Fruit fly (Drosophila melanogaster) whole organism, embryonic: Measurements from ENCODE around the gene CG8765.

Source experiments
- Bdp1 ChIP-seq: fragments of 200-800 bp; sonication (Bioruptor generic); optimal IDR thresholded peaks from 3 replicates; lab custom pipeline; 2016; ENCODE audit warnings: missing biosample characterization, missing genetic modification characterization
- CG10274 ChIP-seq: fragments of 200-800 bp; sonication (Bioruptor generic); optimal IDR thresholded peaks from 3 replicates; lab custom pipeline; 2017; ENCODE audit warnings: missing biosample characterization, mild to moderate bottlenecking, missing genetic modification characterization
- CG11093 ChIP-seq: fragments of 200-800 bp; sonication (Bioruptor generic); IDR thresholded peaks from 3 replicates; pipeline ENCODE4 v1.3.6; 2022; ENCODE audit warnings: missing biosample characterization, missing genetic modification characterization
- CG11398 ChIP-seq: fragments of 200-800 bp; sonication (Bioruptor generic); optimal IDR thresholded peaks from 2 replicates; lab custom pipeline; 2016; ENCODE audit warnings: missing biosample characterization, missing genetic modification characterization
- CG15073 ChIP-seq: fragments of 200-800 bp; sonication (Bioruptor generic); optimal IDR thresholded peaks from 2 replicates; lab custom pipeline; 2016; ENCODE audit warnings: missing biosample characterization, missing genetic modification characterization
- CG1647 ChIP-seq: fragments of 200-800 bp; sonication (Bioruptor generic); optimal IDR thresholded peaks from 3 replicates; lab custom pipeline; 2016; ENCODE audit warnings: missing biosample characterization, missing genetic modification characterization
- CG17359 ChIP-seq: fragments of 200-800 bp; sonication (Bioruptor generic); optimal IDR thresholded peaks from 3 replicates; lab custom pipeline; 2018; ENCODE audit warnings: missing biosample characterization, mild to moderate bottlenecking, missing genetic modification characterization, moderate library complexity
- CG17361 ChIP-seq: fragments of 200-800 bp; sonication (Bioruptor generic); IDR thresholded peaks from 3 replicates; pipeline ENCODE4 v1.3.6; 2022; ENCODE audit warnings: missing biosample characterization, missing genetic modification characterization
- CG1792 ChIP-seq: fragments of 200-800 bp; sonication (Bioruptor generic); optimal IDR thresholded peaks from 2 replicates; lab custom pipeline; 2016; ENCODE audit warnings: missing biosample characterization, missing genetic modification characterization
- CG18619 ChIP-seq: fragments of 200-800 bp; sonication (Bioruptor generic); optimal IDR thresholded peaks from 3 replicates; lab custom pipeline; 2017; ENCODE audit warnings: missing biosample characterization, mild to moderate bottlenecking, missing genetic modification characterization
- CG30403 ChIP-seq: fragments of 200-800 bp; sonication (Bioruptor generic); optimal IDR thresholded peaks from 3 replicates; lab custom pipeline; 2016; ENCODE audit warnings: missing biosample characterization, missing genetic modification characterization
- CG34224 ChIP-seq: fragments of 200-800 bp; sonication (Bioruptor generic); IDR thresholded peaks from 3 replicates; pipeline ENCODE4 v1.3.6; 2022; ENCODE audit warnings: missing biosample characterization, missing genetic modification characterization; ENCODE audit not compliant: partially characterized antibody
- CG3995 ChIP-seq: fragments of 200-800 bp; sonication (Bioruptor generic); optimal IDR thresholded peaks from 3 replicates; lab custom pipeline; 2016; ENCODE audit warnings: missing biosample characterization, missing genetic modification characterization
- CG4360 ChIP-seq: fragments of 200-800 bp; sonication (Bioruptor generic); IDR thresholded peaks from 2 replicates; pipeline ENCODE4 v1.3.6; 2022; ENCODE audit warnings: missing biosample characterization, missing genetic modification characterization
- CG4707 ChIP-seq: fragments of 200-800 bp; sonication (Bioruptor generic); optimal IDR thresholded peaks from 2 replicates; lab custom pipeline; 2018; ENCODE audit warnings: missing biosample characterization, mild to moderate bottlenecking, missing genetic modification characterization, moderate library complexity
- CG6813 ChIP-seq: fragments of 200-800 bp; sonication (Bioruptor generic); optimal IDR thresholded peaks from 2 replicates; lab custom pipeline; 2017; ENCODE audit warnings: missing biosample characterization, missing genetic modification characterization, mild to moderate bottlenecking, moderate library complexity, missing genetic modification reagents
- CG7372 ChIP-seq: fragments of 200-800 bp; sonication (Bioruptor generic); IDR thresholded peaks from 2 replicates; pipeline ENCODE4 v1.3.6; 2022; ENCODE audit warnings: missing biosample characterization, missing genetic modification characterization
- CG9609 ChIP-seq: fragments of 200-800 bp; sonication (Bioruptor generic); optimal IDR thresholded peaks from 3 replicates; lab custom pipeline; 2016; ENCODE audit warnings: missing biosample characterization, missing genetic modification characterization
- Chrac-16 ChIP-seq: fragments of 200-800 bp; sonication (Bioruptor generic); optimal IDR thresholded peaks from 3 replicates; lab custom pipeline; 2016; ENCODE audit warnings: missing biosample characterization, missing genetic modification characterization
- Doc2 ChIP-seq: fragments of 200-800 bp; sonication (Bioruptor generic); IDR thresholded peaks from 2 replicates; pipeline ENCODE4 v1.3.6; 2022; ENCODE audit warnings: missing biosample characterization, missing genetic modification characterization
- Doc3 ChIP-seq: fragments of 200-800 bp; sonication (Bioruptor generic); IDR thresholded peaks from 3 replicates; pipeline ENCODE4 v1.3.6; 2022; ENCODE audit warnings: missing biosample characterization, missing genetic modification characterization; ENCODE audit not compliant: partially characterized antibody
- Fer3 ChIP-seq: fragments of 200-800 bp; sonication (Bioruptor generic); optimal IDR thresholded peaks from 2 replicates; lab custom pipeline; 2018; ENCODE audit warnings: missing biosample characterization, mild to moderate bottlenecking, missing genetic modification characterization, moderate library complexity
- GATAe ChIP-seq: fragments of 200-800 bp; sonication (Bioruptor generic); conservative IDR thresholded peaks from 2 replicates; pipeline ENCODE4 v1.3.6; 2022; ENCODE audit warnings: missing biosample characterization, missing genetic modification characterization
- Lhr ChIP-seq: fragments of 200-800 bp; sonication (Bioruptor generic); optimal IDR thresholded peaks from 3 replicates; lab custom pipeline; 2017; ENCODE audit warnings: mild to moderate bottlenecking, missing biosample characterization, missing genetic modification reagents, missing genetic modification characterization
- MESR4 ChIP-seq: fragments of 200-800 bp; sonication (Bioruptor generic); optimal IDR thresholded peaks from 2 replicates; lab custom pipeline; 2018; ENCODE audit warnings: missing biosample characterization, mild to moderate bottlenecking, missing genetic modification characterization, moderate library complexity
- MTF-1 ChIP-seq: fragments of 200-800 bp; sonication (Bioruptor generic); optimal IDR thresholded peaks from 2 replicates; lab custom pipeline; 2018; ENCODE audit warnings: missing biosample characterization, mild to moderate bottlenecking, missing genetic modification characterization, borderline replicate concordance
- Med ChIP-seq: fragments of 200-800 bp; sonication (Bioruptor generic); peaks from one replicate; lab custom pipeline; 2016; ENCODE audit warnings: missing biosample characterization, missing genetic modification characterization, mild to moderate bottlenecking, inconsistent platforms, moderate library complexity
- Neu2 ChIP-seq: fragments of 200-800 bp; sonication (Bioruptor generic); optimal IDR thresholded peaks from 3 replicates; lab custom pipeline; 2016; ENCODE audit warnings: missing biosample characterization, missing genetic modification characterization, borderline replicate concordance
- Vsx1 ChIP-seq: fragments of 200-800 bp; sonication (Bioruptor generic); optimal IDR thresholded peaks from 2 replicates; lab custom pipeline; 2017; ENCODE audit warnings: missing biosample characterization, mild to moderate bottlenecking, missing genetic modification characterization, missing genetic modification reagents
- ab ChIP-seq: fragments of 200-800 bp; sonication (Bioruptor generic); optimal IDR thresholded peaks from 2 replicates; lab custom pipeline; 2016; ENCODE audit warnings: missing biosample characterization, missing genetic modification characterization
- abd-A ChIP-seq: fragments of 200-800 bp; sonication (Bioruptor generic); optimal IDR thresholded peaks from 3 replicates; lab custom pipeline; 2019; ENCODE audit warnings: missing biosample characterization, mild to moderate bottlenecking, missing genetic modification characterization, moderate library complexity
- bbx ChIP-seq: fragments of 200-800 bp; sonication (Bioruptor generic); IDR thresholded peaks from 2 replicates; pipeline ENCODE4 v1.3.6; 2022; ENCODE audit warnings: missing biosample characterization, missing genetic modification characterization; ENCODE audit not compliant: partially characterized antibody
- br ChIP-seq: fragments of >200 bp; optimal IDR thresholded peaks from 2 replicates; lab custom pipeline; 2017
- crc ChIP-seq: fragments of 200-800 bp; sonication (Bioruptor generic); optimal IDR thresholded peaks from 2 replicates; lab custom pipeline; 2016; ENCODE audit warnings: missing biosample characterization, missing genetic modification characterization
- crp ChIP-seq, 2 experiments: fragments of 200-800 bp; sonication (Bioruptor generic); optimal IDR thresholded peaks; 2 replicates in 1 of 2; 3 replicates in 1 of 2; lab custom pipeline; 2017; ENCODE audit warnings: missing biosample characterization in 2 of 2, missing genetic modification characterization in 2 of 2, mild to moderate bottlenecking in 1 of 2, moderate library complexity in 1 of 2
- gcm2 ChIP-seq: fragments of 200-800 bp; sonication (Bioruptor generic); optimal IDR thresholded peaks from 2 replicates; lab custom pipeline; 2016; ENCODE audit warnings: missing biosample characterization, missing genetic modification characterization
- gem ChIP-seq: fragments of 200-800 bp; sonication (Bioruptor generic); optimal IDR thresholded peaks from 2 replicates; lab custom pipeline; 2019; ENCODE audit warnings: missing biosample characterization, mild to moderate bottlenecking, missing genetic modification characterization, moderate library complexity
- lab ChIP-seq: fragments of 200-800 bp; sonication (Bioruptor generic); optimal IDR thresholded peaks from 3 replicates; lab custom pipeline; 2017; ENCODE audit warnings: missing biosample characterization, missing genetic modification characterization, mild to moderate bottlenecking, moderate library complexity, missing genetic modification reagents
- mam ChIP-seq: fragments of 200-800 bp; sonication (Bioruptor generic); optimal IDR thresholded peaks from 3 replicates; lab custom pipeline; 2016; ENCODE audit warnings: missing biosample characterization, missing genetic modification characterization
- nerfin-1 ChIP-seq: fragments of 200-800 bp; sonication (Bioruptor generic); optimal IDR thresholded peaks from 3 replicates; lab custom pipeline; 2019; ENCODE audit warnings: missing biosample characterization, mild to moderate bottlenecking, missing genetic modification characterization, moderate library complexity
- pb ChIP-seq: fragments of 200-800 bp; sonication (Bioruptor generic); optimal IDR thresholded peaks from 3 replicates; lab custom pipeline; 2016; ENCODE audit warnings: missing biosample characterization, missing genetic modification characterization
- pum ChIP-seq: fragments of 200-800 bp; sonication (Bioruptor generic); optimal IDR thresholded peaks from 2 replicates; lab custom pipeline; 2016; ENCODE audit warnings: missing biosample characterization, missing genetic modification characterization
- pzg ChIP-seq: fragments of 200-800 bp; sonication (Bioruptor generic); optimal IDR thresholded peaks from 3 replicates; lab custom pipeline; 2018; ENCODE audit warnings: missing biosample characterization, mild to moderate bottlenecking, missing genetic modification characterization, moderate library complexity
- sens ChIP-seq: fragments of 200-800 bp; sonication (Bioruptor generic); peaks from one replicate; lab custom pipeline; 2016; ENCODE audit warnings: missing biosample characterization, missing genetic modification characterization
- shn ChIP-seq: fragments of 200-800 bp; sonication (Bioruptor generic); optimal IDR thresholded peaks from 3 replicates; lab custom pipeline; 2016; ENCODE audit warnings: missing biosample characterization, missing genetic modification characterization
- sima ChIP-seq: fragments of 200-800 bp; sonication (Bioruptor generic); optimal IDR thresholded peaks from 2 replicates; lab custom pipeline; 2016; ENCODE audit warnings: missing biosample characterization, missing genetic modification characterization
- slbo ChIP-seq: fragments of 200-800 bp; sonication (Bioruptor generic); IDR thresholded peaks from 2 replicates; pipeline ENCODE4 v1.3.6; 2022; ENCODE audit warnings: missing biosample characterization, missing genetic modification characterization
- tll ChIP-seq, 2 experiments: fragments of 200-800 bp in 1 of 2; fragments of >200 bp in 1 of 2; sonication (Bioruptor generic) in 1 of 2; optimal IDR thresholded peaks; 2 replicates each; lab custom pipeline; 2017 to 2019; ENCODE audit warnings: missing biosample characterization in 2 of 2, missing genetic modification characterization in 2 of 2, mild to moderate bottlenecking in 1 of 2, moderate library complexity in 1 of 2
- tna ChIP-seq: fragments of 200-800 bp; sonication (Bioruptor generic); IDR thresholded peaks from 2 replicates; pipeline ENCODE4 v1.3.6; 2022; ENCODE audit warnings: missing biosample characterization, missing genetic modification characterization; ENCODE audit not compliant: partially characterized antibody
- vvl ChIP-seq: fragments of 200-800 bp; sonication (Bioruptor generic); IDR thresholded peaks from 2 replicates; pipeline ENCODE4 v1.3.6; 2022; ENCODE audit warnings: missing biosample characterization, missing genetic modification characterization
- zen2 ChIP-seq: fragments of 200-800 bp; sonication (Bioruptor generic); IDR thresholded peaks from 3 replicates; pipeline ENCODE4 v1.3.6; 2022; ENCODE audit warnings: missing biosample characterization, missing genetic modification characterization; ENCODE audit not compliant: partially characterized antibody

The CG8765 gene

DNA sequence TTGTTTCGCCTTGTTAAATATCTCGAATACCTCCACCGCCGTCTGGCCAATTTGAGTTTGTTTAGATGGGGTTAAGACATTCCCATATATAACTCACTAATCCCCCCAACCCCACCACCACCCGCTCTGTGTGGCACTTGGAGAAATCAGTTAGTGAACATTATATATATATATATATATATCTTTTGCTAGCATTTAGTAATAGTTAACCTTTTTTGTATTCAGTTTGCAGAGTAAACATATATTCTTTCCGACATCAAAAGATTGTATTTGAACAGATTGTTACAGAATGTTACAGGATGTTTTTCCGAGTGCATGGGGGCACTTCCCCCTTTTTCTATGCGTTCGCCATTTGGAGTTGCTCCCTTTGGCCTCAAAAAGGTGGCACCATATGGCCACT lies 16.7 kb downstream of the CG8765 start (continued):
- TF ChIP-seq tna (no peak), CG17359 (peak; percentile 37), sens (GFP tag; lab: Kevin White, UChicago) (peak; percentile 66), MESR4 (GFP tag; lab: Kevin White, UChicago) (no peak), CG17361 (GFP tag; lab: Robert Waterston, UW) (peak; percentile 50; the same call in 2 of the 3 replicates), lab (GFP tag; lab: Kevin White, UChicago) (peak; percentile 51), zen2 (GFP tag; lab: Robert Waterston, UW) (no peak), CG34224 (GFP tag; lab: Robert Waterston, UW) (no peak), Doc3 (GFP tag; lab: Robert Waterston, UW) (no peak), CG11398 (GFP tag; lab: Kevin White, UChicago) (no peak), Chrac-16 (GFP tag; lab: Kevin White, UChicago) (no peak), pb (GFP tag; lab: Kevin White, UChicago) (no peak), Bdp1 (GFP tag; lab: Kevin White, UChicago) (no peak), crp (GFP tag; optimal IDR thresholded peaks at IDR 0.05; lab: Kevin White, UChicago) (no peak), CG18619 (GFP tag; lab: Kevin White, UChicago) (no peak), CG1647 (GFP tag; lab: Kevin White, UChicago) (no peak), sima (GFP tag; lab: Kevin White, UChicago) (no peak), pum (GFP tag; lab: Kevin White, UChicago) (no peak), pzg (GFP tag; lab: Kevin White, UChicago) (no peak), CG6813 (GFP tag; lab: Kevin White, UChicago) (no peak), CG30403 (GFP tag; lab: Kevin White, UChicago) (peak; percentile 23), bbx (GFP tag; lab: Robert Waterston, UW) (no peak), GATAe (GFP tag; lab: Robert Waterston, UW) (no peak), slbo (GFP tag; lab: Robert Waterston, UW) (peak; percentile 34; the same call in 1 of the 2 replicates), vvl (GFP tag; lab: Robert Waterston, UW) (peak; percentile 42), Med (GFP tag; lab: Kevin White, UChicago) (no peak), Neu2 (GFP tag; lab: Kevin White, UChicago) (no peak), Fer3 (tag; lab: Kevin White, UChicago) (no peak), CG7372 (GFP tag; lab: Robert Waterston, UW) (no peak), tll (GFP tag; optimal IDR thresholded peaks at IDR 0.05; lab: Kevin White, UChicago) (no peak), gem (tag; lab: Kevin White, UChicago) (peak; percentile 67), CG4360 (GFP tag; lab: Robert Waterston, UW) (no peak), CG1792 (GFP tag; lab: Kevin White, UChicago) (no peak), ab (GFP tag; lab: Kevin White, UChicago) (no peak), CG11093 (GFP tag; lab: Robert Waterston, UW) (0 out of 3 replicates have a peak, but pooled peaks have one; percentile 39), br (lab: Kevin White, UChicago) (no peak), CG15073 (GFP tag; lab: Kevin White, UChicago) (no peak), mam (GFP tag; lab: Kevin White, UChicago) (no peak), CG10274 (GFP tag; lab: Kevin White, UChicago) (no peak), Doc2 (GFP tag; lab: Robert Waterston, UW) (no peak), CG9609 (no peak), MTF-1 (GFP tag; lab: Kevin White, UChicago) (no peak), crc (no peak), Vsx1 (GFP tag; lab: Kevin White, UChicago) (no peak), abd-A (tag; lab: Kevin White, UChicago) (no peak), Lhr (GFP tag; lab: Kevin White, UChicago) (no peak), CG4707 (GFP tag; lab: Kevin White, UChicago) (no peak), CG3995 (GFP tag; lab: Kevin White, UChicago) (no peak), nerfin-1 (tag; lab: Kevin White, UChicago) (no peak), gcm2 (GFP tag; lab: Kevin White, UChicago) (no peak), shn (GFP tag; lab: Kevin White, UChicago) (no peak)
